Fruit fly (Drosophila melanogaster): ENCODE results near the gene RpL40.

dm6 chr2L:4252832-4253473 lies 25.5 kb downstream of the RpL40 start:
- TF ChIP-seq lab (GFP tag; optimal IDR thresholded peaks at IDR 0.05): no peak
- TF ChIP-seq nerfin-1 (tag; optimal IDR thresholded peaks at IDR 0.05): peak; percentile 36
- TF ChIP-seq odd (GFP tag; optimal IDR thresholded peaks at IDR 0.05): no peak
- no peak for TF ChIP-seq prd (optimal IDR thresholded peaks at IDR 0.05)
- no peak for TF ChIP-seq prd (GFP tag; IDR thresholded peaks at IDR 0.05)
- TF ChIP-seq CG1832 (GFP tag; optimal IDR thresholded peaks at IDR 0.05): no peak
- no peak for TF ChIP-seq Mes4 (GFP tag; optimal IDR thresholded peaks at IDR 0.05)
- TF ChIP-seq crp (GFP tag; optimal IDR thresholded peaks at IDR 0.05): no peak
- no peak for TF ChIP-seq pzg (GFP tag; optimal IDR thresholded peaks at IDR 0.05)
- no peak for TF ChIP-seq so (GFP tag; IDR thresholded peaks at IDR 0.05)
- TF ChIP-seq wor (GFP tag; IDR thresholded peaks at IDR 0.05): no peak
- TF ChIP-seq CG13424 (tag; optimal IDR thresholded peaks at IDR 0.05): no peak
- no peak for TF ChIP-seq sr (GFP tag; IDR thresholded peaks at IDR 0.05)

Data from whole organism, embryonic.